Worm (Caenorhabditis elegans): ENCODE results near the gene pho-13.
A peak's percentile ranks its signal among the peaks of the same experiment; 100 is the strongest.

The pho-13 gene

DNA sequence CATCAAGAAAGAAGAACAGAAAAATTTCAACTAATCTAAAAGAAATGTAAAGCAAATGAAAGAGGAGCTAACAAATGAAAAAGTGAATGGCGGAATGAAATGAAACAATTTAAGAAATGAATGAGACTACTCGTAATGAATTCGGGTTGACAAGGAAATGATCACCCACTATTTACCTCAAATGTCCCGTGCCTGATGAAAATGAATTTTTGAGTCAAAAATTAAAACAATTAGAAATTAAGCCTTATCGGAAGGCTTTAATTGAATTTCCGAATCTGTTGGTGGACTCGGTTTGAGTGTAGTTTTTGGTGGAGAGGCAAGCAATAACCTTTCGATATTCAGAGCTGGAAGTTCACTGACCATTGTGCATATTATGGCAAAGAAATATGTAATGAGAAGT lies 42.2 kb upstream of the pho-13 start:
- TF ChIP-seq ets-5 (GFP tag; IDR thresholded peaks at IDR 0.05) (no peak), nhr-85 (tag) (peak; percentile 32), efl-1 (optimal IDR thresholded peaks at IDR 0.05) (no peak), efl-1 (GFP tag; optimal IDR thresholded peaks at IDR 0.05 in 1 of 2) (peak in 1 of 2 experiments; percentile 81), mep-1 (tag; optimal IDR thresholded peaks at IDR 0.05) (no peak)

DNA sequence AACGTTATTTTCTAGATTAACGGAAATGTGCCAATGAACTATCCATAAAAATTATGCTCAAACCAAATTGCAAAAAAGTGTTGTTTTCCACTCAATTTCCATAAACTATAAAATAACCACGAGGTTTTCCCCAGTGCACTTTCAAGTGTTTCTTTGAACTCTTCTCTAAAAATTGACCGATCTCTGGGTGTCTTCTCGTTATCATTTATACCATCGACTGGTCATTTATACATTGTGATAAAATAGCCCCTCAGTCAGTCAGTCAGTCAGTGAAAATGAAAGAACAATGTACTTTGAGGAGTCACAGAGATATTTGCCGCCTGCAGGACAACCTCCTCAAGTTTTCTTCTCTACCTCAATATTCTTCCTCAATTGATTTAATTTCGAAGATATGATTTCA lies 39.1 kb upstream of the pho-13 start:
- peak in 1 of 6 experiments; percentile 38 for TF ChIP-seq elt-3 (tag; optimal IDR thresholded peaks at IDR 0.05)
- TF ChIP-seq aha-1 (tag; optimal IDR thresholded peaks at IDR 0.05) = no peak
- TF ChIP-seq swsn-7 (tag; optimal IDR thresholded peaks at IDR 0.05) = no peak
- peak; percentile 30 for TF ChIP-seq nhr-20 (tag; optimal IDR thresholded peaks at IDR 0.05)
- no peak for TF ChIP-seq C34B4.2 (tag; optimal IDR thresholded peaks at IDR 0.05)
- no peak for TF ChIP-seq efl-3 (GFP tag; optimal IDR thresholded peaks at IDR 0.05)
- no peak for TF ChIP-seq unc-62 (GFP tag; optimal IDR thresholded peaks at IDR 0.05)
- no peak for TF ChIP-seq hpl-2 (GFP tag; optimal IDR thresholded peaks at IDR 0.05)
- TF ChIP-seq tbx-2 (tag; optimal IDR thresholded peaks at IDR 0.05) = no peak
- no peak for TF ChIP-seq sptf-1 (tag; optimal IDR thresholded peaks at IDR 0.05)
- no peak for TF ChIP-seq irx-1 (tag; optimal IDR thresholded peaks at IDR 0.05)
- TF ChIP-seq nhr-11 (tag; optimal IDR thresholded peaks at IDR 0.05) = no peak
- TF ChIP-seq sox-4 (tag; optimal IDR thresholded peaks at IDR 0.05) = no peak
- TF ChIP-seq ztf-4 (tag; optimal IDR thresholded peaks at IDR 0.05) = no peak
- TF ChIP-seq fkh-4 (tag; optimal IDR thresholded peaks at IDR 0.05; ENCODE audit: borderline replicate concordance) = no peak
- TF ChIP-seq lsy-2 (tag; optimal IDR thresholded peaks at IDR 0.05) = no peak
- no peak for TF ChIP-seq pqm-1 (tag; optimal IDR thresholded peaks at IDR 0.05)
- no peak for TF ChIP-seq aly-2 (tag; optimal IDR thresholded peaks at IDR 0.05)
- no peak for TF ChIP-seq fkh-8 (tag; optimal IDR thresholded peaks at IDR 0.05)
- peak; percentile 45 for TF ChIP-seq lin-14 (GFP tag; optimal IDR thresholded peaks at IDR 0.05)
- TF ChIP-seq ces-1 (GFP tag; optimal IDR thresholded peaks at IDR 0.05) = no peak
- no peak for TF ChIP-seq lin-39 (tag; optimal IDR thresholded peaks at IDR 0.05)
- TF ChIP-seq mef-2 (tag; optimal IDR thresholded peaks at IDR 0.05) = no peak
- TF ChIP-seq lin-35 (GFP tag; optimal IDR thresholded peaks at IDR 0.05) = peak in 1 of 2 experiments; percentile 16
- TF ChIP-seq alr-1 (tag; optimal IDR thresholded peaks at IDR 0.05; ENCODE audit: borderline replicate concordance) = no peak
- no peak for TF ChIP-seq zag-1 (tag; optimal IDR thresholded peaks at IDR 0.05)
- TF ChIP-seq grh-1 (GFP tag; IDR thresholded peaks at IDR 0.05) = no peak
- TF ChIP-seq mep-1 (tag; optimal IDR thresholded peaks at IDR 0.05) = no peak
- no peak for TF ChIP-seq nhr-28 (tag; optimal IDR thresholded peaks at IDR 0.05)
- TF ChIP-seq pax-3 (tag; optimal IDR thresholded peaks at IDR 0.05) = no peak
- peak; percentile 22 for TF ChIP-seq snu-23 (GFP tag; optimal IDR thresholded peaks at IDR 0.05)
- peak; percentile 45 for TF ChIP-seq blmp-1 (tag; optimal IDR thresholded peaks at IDR 0.05)
- TF ChIP-seq tlp-1 (tag; optimal IDR thresholded peaks at IDR 0.05) = no peak
- no peak for TF ChIP-seq fkh-10 (GFP tag; optimal IDR thresholded peaks at IDR 0.05)
- no peak for TF ChIP-seq pag-3 (tag; optimal IDR thresholded peaks at IDR 0.05; ENCODE audit: borderline replicate concordance, insufficient read depth)
- TF ChIP-seq lin-15B (tag; optimal IDR thresholded peaks at IDR 0.05) = no peak
- TF ChIP-seq C04F5.9 (tag; optimal IDR thresholded peaks at IDR 0.05) = no peak
- TF ChIP-seq efl-1 (optimal IDR thresholded peaks at IDR 0.05) = no peak
- TF ChIP-seq efl-1 (GFP tag; optimal IDR thresholded peaks at IDR 0.05 in 1 of 2) = peak in 1 of 2 experiments; percentile 0
- no peak for TF ChIP-seq mdl-1 (tag; optimal IDR thresholded peaks at IDR 0.05)
- TF ChIP-seq nhr-47 (tag; optimal IDR thresholded peaks at IDR 0.05) = no peak
- no peak; the same call in 1 of the 2 replicates for TF ChIP-seq nhr-19 (GFP tag; conservative IDR thresholded peaks at IDR 0.05)
- peak; percentile 9 for TF ChIP-seq nhr-71 (tag; optimal IDR thresholded peaks at IDR 0.05)
- no peak for TF ChIP-seq dsc-1 (tag; optimal IDR thresholded peaks at IDR 0.05)
- TF ChIP-seq nhr-85 (tag) = peak; percentile 73
- TF ChIP-seq snpc-4 (tag; optimal IDR thresholded peaks at IDR 0.05) = no peak
- no peak for TF ChIP-seq sup-37 (GFP tag; optimal IDR thresholded peaks at IDR 0.05)
- no peak for TF ChIP-seq zip-4 (GFP tag; optimal IDR thresholded peaks at IDR 0.05)
- TF ChIP-seq rnt-1 (tag; optimal IDR thresholded peaks at IDR 0.05) = no peak
- no peak for TF ChIP-seq unc-30 (tag; optimal IDR thresholded peaks at IDR 0.05)
- TF ChIP-seq elt-2 (tag; optimal IDR thresholded peaks at IDR 0.05) = no peak

All from whole organism, L1 larva.